Fruit fly (Drosophila melanogaster) whole organism, prepupa: ENCODE measurements around the gene NetA.

Source experiments
- CG10669 ChIP-seq: fragments of 200-800 bp; sonication (Bioruptor generic); optimal IDR thresholded peaks from 3 replicates; lab custom pipeline; 2018; ENCODE audit warnings: missing biosample characterization, mild to moderate bottlenecking, missing genetic modification characterization, moderate library complexity
- CG11762 ChIP-seq: fragments of 200-800 bp; sonication (Bioruptor generic); optimal IDR thresholded peaks from 3 replicates; lab custom pipeline; 2016; ENCODE audit warnings: missing biosample characterization, missing genetic modification characterization; ENCODE audit not compliant: insufficient read depth
- CG11902 ChIP-seq: fragments of 200-800 bp; sonication (Bioruptor generic); optimal IDR thresholded peaks from 3 replicates; lab custom pipeline; 2016; ENCODE audit warnings: missing biosample characterization, missing genetic modification characterization
- CG6163 ChIP-seq: fragments of 200-800 bp; sonication (Bioruptor generic); IDR thresholded peaks from 3 replicates; pipeline ENCODE4 v1.3.6; 2022; ENCODE audit warnings: missing biosample characterization, missing genetic modification characterization
- CG6792 ChIP-seq: fragments of 200-800 bp; sonication (Bioruptor generic); optimal IDR thresholded peaks from 3 replicates; lab custom pipeline; 2016; ENCODE audit warnings: missing biosample characterization, missing genetic modification characterization
- CG6808 ChIP-seq: fragments of 200-800 bp; sonication (Bioruptor generic); optimal IDR thresholded peaks from 3 replicates; lab custom pipeline; 2017; ENCODE audit warnings: missing biosample characterization, missing genetic modification characterization, mild to moderate bottlenecking, moderate library complexity, missing genetic modification reagents
- CG7368 ChIP-seq: fragments of 200-800 bp; sonication (Bioruptor generic); optimal IDR thresholded peaks from 3 replicates; lab custom pipeline; 2016; ENCODE audit warnings: missing biosample characterization, missing genetic modification characterization
- CG8319 ChIP-seq: fragments of 200-800 bp; sonication (Bioruptor generic); optimal IDR thresholded peaks from 3 replicates; lab custom pipeline; 2016; ENCODE audit warnings: missing biosample characterization, missing genetic modification characterization
- Eip78C ChIP-seq: fragments of 200-800 bp; sonication (Bioruptor generic); peaks from one replicate; lab custom pipeline; 2016; ENCODE audit warnings: missing biosample characterization, missing genetic modification characterization
- Eip93F ChIP-seq: fragments of 200-800 bp; sonication (Bioruptor generic); optimal IDR thresholded peaks from 2 replicates; lab custom pipeline; 2016; ENCODE audit warnings: missing biosample characterization, mild to moderate bottlenecking, missing genetic modification characterization
- Smox ChIP-seq: fragments of 200-800 bp; sonication (Bioruptor generic); optimal IDR thresholded peaks from 3 replicates; lab custom pipeline; 2016; ENCODE audit warnings: missing biosample characterization, missing genetic modification characterization
- Sox102F ChIP-seq: fragments of 200-800 bp; sonication (Bioruptor generic); optimal IDR thresholded peaks from 2 replicates; lab custom pipeline; 2016; ENCODE audit warnings: missing biosample characterization, mild to moderate bottlenecking, missing genetic modification characterization
- Sox14 ChIP-seq: fragments of 200-800 bp; sonication (Bioruptor generic); optimal IDR thresholded peaks from 3 replicates; lab custom pipeline; 2016; ENCODE audit warnings: missing biosample characterization, missing genetic modification characterization
- achi ChIP-seq: fragments of 200-800 bp; sonication (Bioruptor generic); optimal IDR thresholded peaks from 3 replicates; lab custom pipeline; 2016; ENCODE audit warnings: missing biosample characterization, missing genetic modification characterization
- cyc ChIP-seq: fragments of 200-800 bp; sonication (Bioruptor generic); optimal IDR thresholded peaks from 3 replicates; lab custom pipeline; 2016; ENCODE audit warnings: missing biosample characterization, missing genetic modification characterization
- esn ChIP-seq: fragments of 200-800 bp; sonication (Bioruptor generic); optimal IDR thresholded peaks from 2 replicates; lab custom pipeline; 2016; ENCODE audit warnings: missing biosample characterization, mild to moderate bottlenecking, missing genetic modification characterization, moderate library complexity
- fd85E ChIP-seq: fragments of 200-800 bp; sonication (Bioruptor generic); optimal IDR thresholded peaks from 3 replicates; lab custom pipeline; 2016; ENCODE audit warnings: missing biosample characterization, missing genetic modification characterization
- net ChIP-seq: fragments of 200-800 bp; sonication (Bioruptor generic); optimal IDR thresholded peaks from 3 replicates; lab custom pipeline; 2016; ENCODE audit warnings: missing biosample characterization, missing genetic modification characterization
- svp ChIP-seq: fragments of 200-800 bp; sonication (Bioruptor generic); peaks from one replicate; lab custom pipeline; 2016; ENCODE audit warnings: missing biosample characterization, missing genetic modification characterization

Gene NetA

dm6 chrX:14582784-14583699, 70.7 kb downstream of the NetA start, which contains the start of the genes mRpS25 and nmdyn-D6 (continued):
- TF ChIP-seq fd85E (GFP tag; lab: Kevin White, UChicago) (no peak), svp (peak; percentile 60), CG11762 (GFP tag; lab: Kevin White, UChicago) (no peak), Eip93F (GFP tag; lab: Kevin White, UChicago) (no peak), Smox (GFP tag; lab: Kevin White, UChicago) (peak; percentile 37), CG8319 (no peak), Sox102F (no peak), net (GFP tag; lab: Kevin White, UChicago) (no peak), CG11902 (GFP tag; lab: Kevin White, UChicago) (peak; percentile 15), CG6808 (GFP tag; lab: Kevin White, UChicago) (no peak)

- TF ChIP-seq CG6792 (GFP tag; lab: Kevin White, UChicago) (no peak), CG7368 (no peak), CG6163 (GFP tag; lab: Robert Waterston, UW) (no peak), cyc (GFP tag; lab: Kevin White, UChicago) (peak; percentile 16), Eip78C (GFP tag; lab: Kevin White, UChicago) (peak; percentile 62), esn (GFP tag; lab: Kevin White, UChicago) (peak; percentile 3), Sox14 (peak; percentile 9), achi (GFP tag; lab: Kevin White, UChicago) (no peak), CG10669 (GFP tag; lab: Kevin White, UChicago) (no peak)
Observed at dm6 chrX:14580359-14580961, 73.3 kb downstream of the NetA start, which contains the start of gene CG14414. Gene CG14414 (plus strand): TSS chrX:14580600.
